Worm (Caenorhabditis elegans) whole organism, young adult: ENCODE measurements around the gene osgn-1.
A peak's percentile ranks its signal among the peaks of the same experiment; 100 is the strongest.

ENCODE experiments used
- B0019.2 ChIP-seq: fragments of 200-800 bp; sonication (Bioruptor generic); conservative IDR thresholded peaks from 2 replicates; pipeline ENCODE4 v1.3.6; 2022; ENCODE audit warnings: missing genetic modification reagents, missing genetic modification characterization, missing compliant biosample characterization
- B0035.1 ChIP-seq: sonication (generic microtip); optimal IDR thresholded peaks from 2 replicates; lab custom pipeline; 2016; ENCODE audit warnings: missing genetic modification characterization, mild to moderate bottlenecking, missing compliant biosample characterization, missing genotype, missing genetic modification reagents
- B0261.1 ChIP-seq: sonication (generic microtip); optimal IDR thresholded peaks from 2 replicates; lab custom pipeline; 2016; ENCODE audit warnings: mild to moderate bottlenecking, missing genetic modification characterization, moderate library complexity, missing compliant biosample characterization
- C06A6.2 ChIP-seq: fragments of 200-800 bp; sonication (Bioruptor generic); conservative IDR thresholded peaks from 2 replicates; pipeline ENCODE4 v1.3.6; 2022; ENCODE audit warnings: missing genetic modification characterization, missing compliant biosample characterization
- D2030.7 ChIP-seq: fragments of 200-800 bp; sonication (Bioruptor generic); IDR thresholded peaks from 2 replicates; pipeline ENCODE4 v1.3.6; 2022; ENCODE audit warnings: missing genetic modification reagents, missing genetic modification characterization, missing compliant biosample characterization
- F22D6.2 ChIP-seq: sonication (generic microtip); optimal IDR thresholded peaks from 2 replicates; lab custom pipeline; 2016; ENCODE audit warnings: mild to moderate bottlenecking, missing genetic modification characterization, missing compliant biosample characterization
- F52B5.7 ChIP-seq: sonication (generic microtip); optimal IDR thresholded peaks from 2 replicates; lab custom pipeline; 2016; ENCODE audit warnings: mild to moderate bottlenecking, missing genetic modification characterization, missing compliant biosample characterization
- F57A8.1 ChIP-seq: fragments of 200-800 bp; sonication (Bioruptor generic); optimal IDR thresholded peaks from 2 replicates; lab custom pipeline; 2018; ENCODE audit warnings: mild to moderate bottlenecking, missing genetic modification characterization, moderate library complexity, missing compliant biosample characterization
- K11D2.4 ChIP-seq: fragments of 200-800 bp; sonication (Bioruptor generic); IDR thresholded peaks from 2 replicates; pipeline ENCODE4 v1.3.6; 2022; ENCODE audit warnings: missing genetic modification reagents, missing genetic modification characterization, missing compliant biosample characterization
- K12H6.12 ChIP-seq: fragments of 200-800 bp; sonication (Bioruptor generic); optimal IDR thresholded peaks from 2 replicates; lab custom pipeline; 2018; ENCODE audit warnings: mild to moderate bottlenecking, missing genetic modification characterization, missing compliant biosample characterization
- Y53G8AR.9 ChIP-seq: fragments of 200-800 bp; sonication (Bioruptor generic); conservative IDR thresholded peaks from 2 replicates; pipeline ENCODE4 v1.3.6; 2022; ENCODE audit warnings: missing genetic modification reagents, missing genetic modification characterization, missing compliant biosample characterization
- Y67H2A.10 ChIP-seq: fragments of 200-800 bp; sonication (Bioruptor generic); conservative IDR thresholded peaks from 2 replicates; pipeline ENCODE4 v1.3.6; 2022; ENCODE audit warnings: missing genetic modification reagents, missing genetic modification characterization, missing compliant biosample characterization
- Y79H2A.3 ChIP-seq: fragments of 200-800 bp; sonication (Bioruptor generic); conservative IDR thresholded peaks from 2 replicates; pipeline ENCODE4 v1.3.6; 2022; ENCODE audit warnings: missing genetic modification reagents, missing genetic modification characterization, missing compliant biosample characterization
- akir-1 ChIP-seq: fragments of 200-800 bp; sonication (Bioruptor generic); optimal IDR thresholded peaks from 2 replicates; lab custom pipeline; 2018; ENCODE audit warnings: mild to moderate bottlenecking, missing genetic modification characterization, moderate library complexity, missing compliant biosample characterization
- attf-3 ChIP-seq: fragments of 200-800 bp; sonication (Bioruptor generic); conservative IDR thresholded peaks from 2 replicates; pipeline ENCODE4 v1.3.6; 2022; ENCODE audit warnings: missing genetic modification reagents, missing genetic modification characterization, missing compliant biosample characterization
- bed-1 ChIP-seq: fragments of 200-800 bp; sonication (Bioruptor generic); IDR thresholded peaks from 2 replicates; pipeline ENCODE4 v1.3.6; 2022; ENCODE audit warnings: missing genetic modification reagents, missing genetic modification characterization, missing compliant biosample characterization
- cebp-2 ChIP-seq: fragments of 200-800 bp; sonication (Bioruptor generic); IDR thresholded peaks from 2 replicates; pipeline ENCODE4 v1.3.6; 2022; ENCODE audit warnings: missing genetic modification characterization, missing compliant biosample characterization
- ceh-100 ChIP-seq: fragments of 200-800 bp; sonication (Bioruptor generic); IDR thresholded peaks from 2 replicates; pipeline ENCODE4 v1.3.6; 2022; ENCODE audit warnings: missing genetic modification reagents, missing genetic modification characterization, missing compliant biosample characterization
- ceh-58 ChIP-seq: fragments of 200-800 bp; sonication (Bioruptor generic); IDR thresholded peaks from 2 replicates; pipeline ENCODE4 v1.3.6; 2022; ENCODE audit warnings: missing genetic modification characterization, missing compliant biosample characterization
- ceh-79 ChIP-seq: sonication (generic microtip); optimal IDR thresholded peaks from 2 replicates; lab custom pipeline; 2017; ENCODE audit warnings: mild to moderate bottlenecking, missing genetic modification characterization, missing compliant biosample characterization
- die-1 ChIP-seq: sonication (generic microtip); optimal IDR thresholded peaks from 2 replicates; lab custom pipeline; 2016; ENCODE audit warnings: missing genotype, mild to moderate bottlenecking, missing genetic modification characterization, missing compliant biosample characterization
- dpff-1 ChIP-seq: sonication (generic microtip); optimal IDR thresholded peaks from 2 replicates; lab custom pipeline; 2017; ENCODE audit warnings: mild to moderate bottlenecking, missing genetic modification characterization, missing compliant biosample characterization
- egl-44 ChIP-seq: fragments of 200-800 bp; sonication (Bioruptor generic); IDR thresholded peaks from 2 replicates; pipeline ENCODE4 v1.3.6; 2022; ENCODE audit warnings: missing genetic modification reagents, missing genetic modification characterization, missing compliant biosample characterization
- egrh-3 ChIP-seq: fragments of 200-800 bp; sonication (Bioruptor generic); IDR thresholded peaks from 2 replicates; pipeline ENCODE4 v1.3.6; 2022; ENCODE audit warnings: missing genetic modification reagents, missing genetic modification characterization, missing compliant biosample characterization
- hlh-26 ChIP-seq: fragments of 200-800 bp; sonication (Bioruptor generic); conservative IDR thresholded peaks from 2 replicates; pipeline ENCODE4 v1.3.6; 2022; ENCODE audit warnings: missing genetic modification reagents, missing genetic modification characterization, missing compliant biosample characterization
- hmg-1.2 ChIP-seq: fragments of 200-800 bp; sonication (Bioruptor generic); IDR thresholded peaks from 2 replicates; pipeline ENCODE4 v1.3.6; 2022; ENCODE audit warnings: missing genetic modification reagents, missing genetic modification characterization, missing compliant biosample characterization
- hmg-20 ChIP-seq: fragments of 200-800 bp; sonication (Bioruptor generic); IDR thresholded peaks from 2 replicates; pipeline ENCODE4 v1.3.6; 2022; ENCODE audit warnings: missing genetic modification reagents, missing genetic modification characterization, missing compliant biosample characterization
- let-526 ChIP-seq: fragments of 200-800 bp; sonication (Bioruptor generic); IDR thresholded peaks from 2 replicates; pipeline ENCODE4 v1.3.6; 2022; ENCODE audit warnings: missing genetic modification reagents, missing genetic modification characterization, missing compliant biosample characterization
- lin-35 ChIP-seq, 3 experiments: fragments of 150-350 bp in 2 of 3; sonication (generic microtip) in 1 of 3; optimal IDR thresholded peaks; 2 replicates each; lab custom pipeline; 2014 to 2018; ENCODE audit warnings: missing biosample characterization in 3 of 3, missing genetic modification characterization in 3 of 3, missing genetic modification reagents in 3 of 3
- lir-1 ChIP-seq: fragments of 200-800 bp; sonication (Bioruptor generic); conservative IDR thresholded peaks from 2 replicates; pipeline ENCODE4 v1.3.6; 2022; ENCODE audit warnings: missing genetic modification reagents, missing genetic modification characterization, missing compliant biosample characterization
- lsy-27 ChIP-seq: sonication (generic microtip); optimal IDR thresholded peaks from 2 replicates; lab custom pipeline; 2017; ENCODE audit warnings: missing genetic modification characterization, mild to moderate bottlenecking, missing compliant biosample characterization, antibody characterized with exemption, missing genotype, borderline replicate concordance; ENCODE audit not compliant: insufficient read depth
- madf-3 ChIP-seq: fragments of 200-800 bp; sonication (Bioruptor generic); IDR thresholded peaks from 2 replicates; pipeline ENCODE4 v1.3.6; 2022; ENCODE audit warnings: missing genetic modification reagents, missing genetic modification characterization, missing compliant biosample characterization
- madf-8 ChIP-seq: fragments of 200-800 bp; sonication (Bioruptor generic); conservative IDR thresholded peaks from 2 replicates; pipeline ENCODE4 v1.3.6; 2022; ENCODE audit warnings: missing genetic modification reagents, missing genetic modification characterization, missing compliant biosample characterization
- mes-4 ChIP-seq: sonication (generic microtip); optimal IDR thresholded peaks from 2 replicates; lab custom pipeline; 2016; ENCODE audit warnings: missing genotype, missing genetic modification characterization, missing compliant biosample characterization
- nfya-1 ChIP-seq: sonication (generic microtip); optimal IDR thresholded peaks from 2 replicates; lab custom pipeline; 2017; ENCODE audit warnings: antibody characterized with exemption, missing compliant biosample characterization, missing genetic modification characterization, borderline replicate concordance; ENCODE audit not compliant: insufficient read depth
- nhr-179 ChIP-seq: sonication (generic microtip); optimal IDR thresholded peaks from 2 replicates; lab custom pipeline; 2016; ENCODE audit warnings: mild to moderate bottlenecking, missing genetic modification characterization, missing compliant biosample characterization
- nhr-80 ChIP-seq: sonication (generic microtip); optimal IDR thresholded peaks from 2 replicates; lab custom pipeline; 2016; ENCODE audit warnings: missing genetic modification characterization, missing compliant biosample characterization
- rec-8 ChIP-seq, 2 experiments: sonication (generic microtip); optimal IDR thresholded peaks; 2 replicates each; lab custom pipeline; 2016; ENCODE audit warnings: mild to moderate bottlenecking in 2 of 2, missing genetic modification characterization in 2 of 2, missing genetic modification reagents in 2 of 2, missing genotype in 2 of 2, missing biosample characterization in 1 of 2, missing compliant biosample characterization in 1 of 2, moderate library complexity in 1 of 2
- rpc-1 ChIP-seq, 2 experiments: fragments of 150-350 bp in 1 of 2; sonication (generic microtip) in 1 of 2; optimal IDR thresholded peaks; 2 replicates each; lab custom pipeline; 2014 to 2018; ENCODE audit warnings: missing biosample characterization in 1 of 2, missing genetic modification characterization in 1 of 2, missing genetic modification reagents in 1 of 2, missing genotype in 1 of 2
- sea-2 ChIP-seq: fragments of 200-800 bp; sonication (Bioruptor generic); IDR thresholded peaks from 2 replicates; pipeline ENCODE4 v1.3.6; 2022; ENCODE audit warnings: missing genetic modification characterization, missing compliant biosample characterization
- snpc-1.3 ChIP-seq: sonication (generic microtip); optimal IDR thresholded peaks from 2 replicates; lab custom pipeline; 2017; ENCODE audit warnings: missing genetic modification characterization, mild to moderate bottlenecking, missing compliant biosample characterization, antibody characterized with exemption, moderate library complexity, missing genotype, missing genetic modification reagents; ENCODE audit not compliant: insufficient read depth
- tlf-1 ChIP-seq: fragments of 200-800 bp; sonication (Bioruptor generic); optimal IDR thresholded peaks from 2 replicates; lab custom pipeline; 2018; ENCODE audit warnings: mild to moderate bottlenecking, missing genetic modification characterization, missing compliant biosample characterization
- unc-130 ChIP-seq: sonication (generic microtip); optimal IDR thresholded peaks from 2 replicates; lab custom pipeline; 2016; ENCODE audit warnings: missing genetic modification reagents, missing genetic modification characterization, missing compliant biosample characterization
- ztf-22 ChIP-seq: fragments of 200-800 bp; sonication (Bioruptor generic); optimal IDR thresholded peaks from 2 replicates; lab custom pipeline; 2018; ENCODE audit warnings: mild to moderate bottlenecking, missing genetic modification characterization, moderate library complexity, missing compliant biosample characterization
- ztf-26 ChIP-seq: sonication (generic microtip); optimal IDR thresholded peaks from 2 replicates; lab custom pipeline; 2017; ENCODE audit warnings: missing genetic modification characterization, missing compliant biosample characterization

The osgn-1 gene

ce11 chrIV:4173789-4174188 is 33.4 kb upstream of the osgn-1 start, which contains the start of gene rnp-3:
rnp-3 (plus strand) TSS chrIV:4174089.
- TF ChIP-seq bed-1 (GFP tag; lab: Robert Waterston, UW) (no peak), ceh-58 (GFP tag; lab: Robert Waterston, UW) (no peak), madf-8 (GFP tag; lab: Robert Waterston, UW) (no peak), egl-44 (GFP tag; lab: Robert Waterston, UW) (no peak), F52B5.7 (tag; lab: Kevin White, UChicago) (no peak), rpc-1 (optimal IDR thresholded peaks at IDR 0.05; lab: Kevin White, UChicago) (no peak), rpc-1 (tag; optimal IDR thresholded peaks at IDR 0.05; lab: Kevin White, UChicago) (no peak), madf-3 (no peak), lin-35 (GFP tag; optimal IDR thresholded peaks at IDR 0.05; lab: Kevin White, UChicago) (no peak), hmg-1.2 (GFP tag; lab: Robert Waterston, UW) (no peak), snpc-1.3 (tag; lab: Kevin White, UChicago) (no peak), K12H6.12 (tag; lab: Kevin White, UChicago) (no peak), Y79H2A.3 (GFP tag; lab: Robert Waterston, UW) (no peak), Y53G8AR.9 (GFP tag; lab: Robert Waterston, UW) (no peak), sea-2 (GFP tag; lab: Robert Waterston, UW) (no peak), ceh-79 (tag; lab: Kevin White, UChicago) (no peak), F22D6.2 (tag; lab: Kevin White, UChicago) (no peak), mes-4 (no peak), egrh-3 (GFP tag; lab: Robert Waterston, UW) (no peak), nhr-80 (tag; lab: Kevin White, UChicago) (no peak), hlh-26 (GFP tag; lab: Robert Waterston, UW) (no peak)
- TF ChIP-seq, all 124 proteins: peak for 0

- TF ChIP-seq ceh-100 (GFP tag; lab: Robert Waterston, UW) (no peak), B0019.2 (GFP tag; lab: Robert Waterston, UW) (no peak), lsy-27 (tag; lab: Kevin White, UChicago) (no peak), tlf-1 (GFP tag; lab: Kevin White, UChicago) (no peak), unc-130 (GFP tag; lab: Kevin White, UChicago) (no peak), B0035.1 (tag; lab: Kevin White, UChicago) (no peak), egrh-3 (GFP tag; lab: Robert Waterston, UW) (no peak), Y67H2A.10 (GFP tag; lab: Robert Waterston, UW) (no peak), C06A6.2 (GFP tag; lab: Robert Waterston, UW) (no peak), hlh-26 (GFP tag; lab: Robert Waterston, UW) (no peak), akir-1 (no peak), nhr-179 (tag; lab: Kevin White, UChicago) (no peak), dpff-1 (tag; lab: Kevin White, UChicago) (no peak), let-526 (GFP tag; lab: Robert Waterston, UW) (no peak), die-1 (tag; lab: Kevin White, UChicago) (no peak), lir-1 (GFP tag; lab: Robert Waterston, UW) (no peak), ceh-79 (tag; lab: Kevin White, UChicago) (no peak)
Measured at ce11 chrIV:4176088-4176487, 31.1 kb upstream of the osgn-1 start, which contains the start of gene dnj-15. dnj-15 (plus strand) TSS chrIV:4176388.

- TF ChIP-seq ztf-26 (tag; lab: Kevin White, UChicago), result no peak
- no peak for TF ChIP-seq hmg-20 (GFP tag; lab: Robert Waterston, UW)
- TF ChIP-seq F52B5.7 (tag; lab: Kevin White, UChicago), result no peak
- TF ChIP-seq hlh-26 (GFP tag; lab: Robert Waterston, UW), result no peak
- no peak for TF ChIP-seq nfya-1
- TF ChIP-seq D2030.7 (GFP tag; lab: Robert Waterston, UW), result peak; percentile 32; the same call in 1 of the 2 replicates
- TF ChIP-seq ceh-58 (GFP tag; lab: Robert Waterston, UW), result no peak
- TF ChIP-seq C06A6.2 (GFP tag; lab: Robert Waterston, UW), result no peak
- TF ChIP-seq attf-3, result peak; percentile 90
- no peak for TF ChIP-seq rec-8 (tag; optimal IDR thresholded peaks at IDR 0.05; lab: Kevin White, UChicago)
- TF ChIP-seq cebp-2 (GFP tag; lab: Robert Waterston, UW), result no peak
- no peak for TF ChIP-seq K11D2.4 (GFP tag; lab: Robert Waterston, UW)
- TF ChIP-seq ztf-22, result no peak
- TF ChIP-seq F57A8.1 (GFP tag; lab: Kevin White, UChicago), result no peak
- no peak for TF ChIP-seq B0261.1
Measured at ce11 chrIV:4176659-4177058, 30.5 kb upstream of the osgn-1 start.
